Worm (Caenorhabditis elegans): ENCODE results near the gene gly-13.

- TF ChIP-seq K02D7.2 (tag; optimal IDR thresholded peaks at IDR 0.05) (no peak), nhr-11 (tag; optimal IDR thresholded peaks at IDR 0.05) (no peak), hlh-13 (GFP tag; optimal IDR thresholded peaks at IDR 0.05) (no peak)
Measured at ce11 chrX:9314397-9314796, 18.0 kb upstream of the gly-13 start, which contains the start of gene ttr-38.
